Worm (Caenorhabditis elegans) whole organism, young adult: Measurements from ENCODE around the gene abu-12.
A peak's percentile ranks its signal among the peaks of the same experiment; 100 is the strongest.

Experiments
- B0336.3 ChIP-seq: fragments of 200-800 bp; sonication (Bioruptor generic); IDR thresholded peaks from 2 replicates; pipeline ENCODE4 v1.3.6; 2022; ENCODE audit warnings: missing genetic modification characterization, missing compliant biosample characterization
- C06A6.2 ChIP-seq: fragments of 200-800 bp; sonication (Bioruptor generic); conservative IDR thresholded peaks from 2 replicates; pipeline ENCODE4 v1.3.6; 2022; ENCODE audit warnings: missing genetic modification characterization, missing compliant biosample characterization
- F23B12.7 ChIP-seq: sonication (generic microtip); optimal IDR thresholded peaks from 2 replicates; lab custom pipeline; 2017; ENCODE audit warnings: missing genetic modification characterization, mild to moderate bottlenecking, missing compliant biosample characterization, antibody characterized with exemption, moderate library complexity; ENCODE audit not compliant: insufficient read depth
- F33H1.4 ChIP-seq: fragments of 200-800 bp; sonication (Bioruptor generic); IDR thresholded peaks from 2 replicates; pipeline ENCODE4 v1.3.6; 2022; ENCODE audit warnings: missing genetic modification reagents, missing genetic modification characterization, missing compliant biosample characterization
- F52B5.7 ChIP-seq: sonication (generic microtip); optimal IDR thresholded peaks from 2 replicates; lab custom pipeline; 2016; ENCODE audit warnings: mild to moderate bottlenecking, missing genetic modification characterization, missing compliant biosample characterization
- F55B11.4 ChIP-seq: sonication (generic microtip); optimal IDR thresholded peaks from 2 replicates; lab custom pipeline; 2016; ENCODE audit warnings: missing compliant biosample characterization, missing genetic modification characterization, borderline replicate concordance; ENCODE audit not compliant: insufficient read depth
- F57A8.1 ChIP-seq: fragments of 200-800 bp; sonication (Bioruptor generic); optimal IDR thresholded peaks from 2 replicates; lab custom pipeline; 2018; ENCODE audit warnings: mild to moderate bottlenecking, missing genetic modification characterization, moderate library complexity, missing compliant biosample characterization
- T07F8.4 ChIP-seq: sonication (generic microtip); optimal IDR thresholded peaks from 2 replicates; lab custom pipeline; 2016; ENCODE audit warnings: mild to moderate bottlenecking, missing genetic modification characterization, moderate library complexity, missing compliant biosample characterization
- Y53F4B.3 ChIP-seq: fragments of 200-800 bp; sonication (Bioruptor generic); IDR thresholded peaks from 2 replicates; pipeline ENCODE4 v1.3.6; 2022; ENCODE audit warnings: missing genetic modification reagents, missing genetic modification characterization, missing compliant biosample characterization
- Y53G8AR.9 ChIP-seq: fragments of 200-800 bp; sonication (Bioruptor generic); conservative IDR thresholded peaks from 2 replicates; pipeline ENCODE4 v1.3.6; 2022; ENCODE audit warnings: missing genetic modification reagents, missing genetic modification characterization, missing compliant biosample characterization
- Y56A3A.18 ChIP-seq: fragments of 200-800 bp; sonication (Bioruptor generic); IDR thresholded peaks from 2 replicates; pipeline ENCODE4 v1.3.6; 2022; ENCODE audit warnings: missing genetic modification reagents, missing genetic modification characterization, missing compliant biosample characterization
- ZK185.1 ChIP-seq: sonication (generic microtip); optimal IDR thresholded peaks from 2 replicates; lab custom pipeline; 2016; ENCODE audit warnings: mild to moderate bottlenecking, missing genetic modification characterization, missing compliant biosample characterization; ENCODE audit not compliant: poor library complexity, severe bottlenecking
- atf-7 ChIP-seq: sonication (generic microtip); optimal IDR thresholded peaks from 2 replicates; lab custom pipeline; 2017; ENCODE audit warnings: mild to moderate bottlenecking, missing genetic modification characterization, missing compliant biosample characterization
- athp-1 ChIP-seq: sonication (generic microtip); optimal IDR thresholded peaks from 2 replicates; lab custom pipeline; 2017; ENCODE audit warnings: mild to moderate bottlenecking, missing genetic modification characterization, missing compliant biosample characterization
- attf-3 ChIP-seq: fragments of 200-800 bp; sonication (Bioruptor generic); conservative IDR thresholded peaks from 2 replicates; pipeline ENCODE4 v1.3.6; 2022; ENCODE audit warnings: missing genetic modification reagents, missing genetic modification characterization, missing compliant biosample characterization
- cebp-1 ChIP-seq, 2 experiments: fragments of 200-800 bp in 1 of 2; sonication (Bioruptor generic) in 1 of 2; sonication (generic microtip) in 1 of 2; IDR thresholded peaks in 1 of 2; optimal IDR thresholded peaks in 1 of 2; 2 replicates each; pipeline versions ENCODE4 v1.3.6 to Lab custom; 2017 to 2022; ENCODE audit warnings: missing compliant biosample characterization in 2 of 2, missing genetic modification characterization in 2 of 2, mild to moderate bottlenecking in 1 of 2, missing genetic modification reagents in 1 of 2, moderate library complexity in 1 of 2
- cebp-2 ChIP-seq: fragments of 200-800 bp; sonication (Bioruptor generic); IDR thresholded peaks from 2 replicates; pipeline ENCODE4 v1.3.6; 2022; ENCODE audit warnings: missing genetic modification characterization, missing compliant biosample characterization
- ceh-27 ChIP-seq: fragments of 200-800 bp; sonication (Bioruptor generic); optimal IDR thresholded peaks from 2 replicates; lab custom pipeline; 2018; ENCODE audit warnings: mild to moderate bottlenecking, missing genetic modification characterization, moderate library complexity, missing compliant biosample characterization
- ceh-40 ChIP-seq: fragments of 200-800 bp; sonication (Bioruptor generic); IDR thresholded peaks from 2 replicates; pipeline ENCODE4 v1.3.6; 2022; ENCODE audit warnings: missing genetic modification characterization, missing compliant biosample characterization
- dpff-1 ChIP-seq: sonication (generic microtip); optimal IDR thresholded peaks from 2 replicates; lab custom pipeline; 2017; ENCODE audit warnings: mild to moderate bottlenecking, missing genetic modification characterization, missing compliant biosample characterization
- dpl-1 ChIP-seq: fragments of 150-350 bp; optimal IDR thresholded peaks from 2 replicates; lab custom pipeline; 2014; ENCODE audit warnings: missing biosample characterization, missing genetic modification reagents, missing genetic modification characterization
- egrh-3 ChIP-seq: fragments of 200-800 bp; sonication (Bioruptor generic); IDR thresholded peaks from 2 replicates; pipeline ENCODE4 v1.3.6; 2022; ENCODE audit warnings: missing genetic modification reagents, missing genetic modification characterization, missing compliant biosample characterization
- ekl-4 ChIP-seq: fragments of 200-800 bp; sonication (Bioruptor generic); IDR thresholded peaks from 2 replicates; pipeline ENCODE4 v1.3.6; 2022; ENCODE audit warnings: missing genetic modification reagents, missing genetic modification characterization, missing compliant biosample characterization
- fkh-3 ChIP-seq: sonication (generic microtip); optimal IDR thresholded peaks from 2 replicates; lab custom pipeline; 2016; ENCODE audit warnings: mild to moderate bottlenecking, missing genetic modification characterization, missing compliant biosample characterization
- hlh-12 ChIP-seq: sonication (generic microtip); optimal IDR thresholded peaks from 2 replicates; lab custom pipeline; 2016; ENCODE audit warnings: missing genetic modification characterization, missing compliant biosample characterization
- hmg-1.2 ChIP-seq: fragments of 200-800 bp; sonication (Bioruptor generic); IDR thresholded peaks from 2 replicates; pipeline ENCODE4 v1.3.6; 2022; ENCODE audit warnings: missing genetic modification reagents, missing genetic modification characterization, missing compliant biosample characterization
- hmg-20 ChIP-seq: fragments of 200-800 bp; sonication (Bioruptor generic); IDR thresholded peaks from 2 replicates; pipeline ENCODE4 v1.3.6; 2022; ENCODE audit warnings: missing genetic modification reagents, missing genetic modification characterization, missing compliant biosample characterization
- lag-1 ChIP-seq: fragments of 200-800 bp; sonication (Bioruptor generic); IDR thresholded peaks from 2 replicates; pipeline ENCODE4 v1.3.6; 2022; ENCODE audit warnings: missing genetic modification reagents, missing genetic modification characterization, missing compliant biosample characterization
- lin-26 ChIP-seq: fragments of 200-800 bp; sonication (Bioruptor generic); IDR thresholded peaks from 2 replicates; pipeline ENCODE4 v1.3.6; 2022; ENCODE audit warnings: missing genetic modification reagents, missing genetic modification characterization, missing compliant biosample characterization
- lir-1 ChIP-seq: fragments of 200-800 bp; sonication (Bioruptor generic); conservative IDR thresholded peaks from 2 replicates; pipeline ENCODE4 v1.3.6; 2022; ENCODE audit warnings: missing genetic modification reagents, missing genetic modification characterization, missing compliant biosample characterization
- lsl-1 ChIP-seq: fragments of 200-800 bp; sonication (Bioruptor generic); optimal IDR thresholded peaks from 2 replicates; lab custom pipeline; 2018; ENCODE audit warnings: mild to moderate bottlenecking, missing genetic modification characterization, moderate library complexity, missing compliant biosample characterization
- lsy-27 ChIP-seq: sonication (generic microtip); optimal IDR thresholded peaks from 2 replicates; lab custom pipeline; 2017; ENCODE audit warnings: missing genetic modification characterization, mild to moderate bottlenecking, missing compliant biosample characterization, antibody characterized with exemption, missing genotype, borderline replicate concordance; ENCODE audit not compliant: insufficient read depth
- madf-8 ChIP-seq: fragments of 200-800 bp; sonication (Bioruptor generic); conservative IDR thresholded peaks from 2 replicates; pipeline ENCODE4 v1.3.6; 2022; ENCODE audit warnings: missing genetic modification reagents, missing genetic modification characterization, missing compliant biosample characterization
- mel-28 ChIP-seq: sonication (generic microtip); optimal IDR thresholded peaks from 2 replicates; lab custom pipeline; 2016; ENCODE audit warnings: borderline replicate concordance, mild to moderate bottlenecking, missing genetic modification characterization, missing compliant biosample characterization
- mes-4 ChIP-seq: sonication (generic microtip); optimal IDR thresholded peaks from 2 replicates; lab custom pipeline; 2016; ENCODE audit warnings: missing genotype, missing genetic modification characterization, missing compliant biosample characterization
- mxl-1 ChIP-seq: sonication (generic microtip); optimal IDR thresholded peaks from 2 replicates; lab custom pipeline; 2016; ENCODE audit warnings: missing genetic modification characterization, missing compliant biosample characterization
- nhr-179 ChIP-seq: sonication (generic microtip); optimal IDR thresholded peaks from 2 replicates; lab custom pipeline; 2016; ENCODE audit warnings: mild to moderate bottlenecking, missing genetic modification characterization, missing compliant biosample characterization
- rec-8 ChIP-seq, 2 experiments: sonication (generic microtip); optimal IDR thresholded peaks; 2 replicates each; lab custom pipeline; 2016; ENCODE audit warnings: mild to moderate bottlenecking in 2 of 2, missing genetic modification characterization in 2 of 2, missing genetic modification reagents in 2 of 2, missing genotype in 2 of 2, missing biosample characterization in 1 of 2, missing compliant biosample characterization in 1 of 2, moderate library complexity in 1 of 2
- rpc-1 ChIP-seq, 2 experiments: fragments of 150-350 bp in 1 of 2; sonication (generic microtip) in 1 of 2; optimal IDR thresholded peaks; 2 replicates each; lab custom pipeline; 2014 to 2018; ENCODE audit warnings: missing biosample characterization in 1 of 2, missing genetic modification characterization in 1 of 2, missing genetic modification reagents in 1 of 2, missing genotype in 1 of 2
- sea-2 ChIP-seq: fragments of 200-800 bp; sonication (Bioruptor generic); IDR thresholded peaks from 2 replicates; pipeline ENCODE4 v1.3.6; 2022; ENCODE audit warnings: missing genetic modification characterization, missing compliant biosample characterization
- snpc-1.1 ChIP-seq: sonication (generic microtip); optimal IDR thresholded peaks from 2 replicates; lab custom pipeline; 2017; ENCODE audit warnings: missing genetic modification characterization, mild to moderate bottlenecking, missing compliant biosample characterization, antibody characterized with exemption, moderate library complexity, missing genotype, missing genetic modification reagents; ENCODE audit not compliant: insufficient read depth
- snpc-4 ChIP-seq, 5 experiments: fragments of 150-350 bp in 1 of 5; sonication (generic microtip) in 4 of 5; optimal IDR thresholded peaks; 2 replicates each; lab custom pipeline; 2014 to 2018; ENCODE audit warnings: missing genetic modification characterization in 5 of 5, missing biosample characterization in 3 of 5, antibody characterized with exemption in 2 of 5, mild to moderate bottlenecking in 2 of 5, missing compliant biosample characterization in 2 of 5, missing genotype in 2 of 5, moderate library complexity in 2 of 5, missing genetic modification reagents in 1 of 5
- sptf-2 ChIP-seq: fragments of 200-800 bp; sonication (Bioruptor generic); optimal IDR thresholded peaks from 2 replicates; lab custom pipeline; 2018; ENCODE audit warnings: mild to moderate bottlenecking, missing genetic modification characterization, missing compliant biosample characterization
- tlf-1 ChIP-seq: fragments of 200-800 bp; sonication (Bioruptor generic); optimal IDR thresholded peaks from 2 replicates; lab custom pipeline; 2018; ENCODE audit warnings: mild to moderate bottlenecking, missing genetic modification characterization, missing compliant biosample characterization
- unc-62 ChIP-seq: fragments of 150-350 bp; optimal IDR thresholded peaks from 2 replicates; lab custom pipeline; 2014; ENCODE audit warnings: missing biosample characterization, missing genetic modification reagents, missing genetic modification characterization

The abu-12 gene

ce11 chrX:489635-490105, 32.3 kb upstream of the abu-12 start, which contains the start of gene egl-17 (continued):
- TF ChIP-seq mes-4 (tag; lab: Kevin White, UChicago) (peak; percentile 79), F33H1.4 (GFP tag; lab: Robert Waterston, UW) (0 out of 2 replicates have a peak, but pooled peaks have one; percentile 11), egrh-3 (GFP tag; lab: Robert Waterston, UW) (no peak), ekl-4 (GFP tag; lab: Robert Waterston, UW) (peak; percentile 79; the same call in 1 of the 2 replicates), B0336.3 (GFP tag; lab: Robert Waterston, UW) (peak; percentile 84), Y56A3A.18 (GFP tag; lab: Robert Waterston, UW) (peak; percentile 85), hlh-12 (peak; percentile 79), T07F8.4 (tag; lab: Kevin White, UChicago) (peak; percentile 77), dpl-1 (no peak), hmg-20 (GFP tag; lab: Robert Waterston, UW) (peak; percentile 82), dpff-1 (tag; lab: Kevin White, UChicago) (no peak), cebp-1 (GFP tag; IDR thresholded peaks at IDR 0.05; lab: Robert Waterston, UW) (no peak), cebp-1 (tag; optimal IDR thresholded peaks at IDR 0.05; lab: Kevin White, UChicago) (peak; percentile 82), Y53G8AR.9 (peak; percentile 83), unc-62 (no peak), F23B12.7 (tag; lab: Kevin White, UChicago) (peak; percentile 78), cebp-2 (0 out of 2 replicates have a peak, but pooled peaks have one; percentile 54), atf-7 (tag; lab: Kevin White, UChicago) (peak; percentile 69), sea-2 (GFP tag; lab: Robert Waterston, UW) (no peak), nhr-179 (tag; lab: Kevin White, UChicago) (peak; percentile 62), F52B5.7 (tag; lab: Kevin White, UChicago) (peak; percentile 86), lin-26 (peak; percentile 94), lsy-27 (tag; lab: Kevin White, UChicago) (no peak), mxl-1 (tag; lab: Kevin White, UChicago) (peak; percentile 94), ceh-40 (GFP tag; lab: Robert Waterston, UW) (peak; percentile 88), lir-1 (GFP tag; lab: Robert Waterston, UW) (peak; percentile 68), F57A8.1 (GFP tag; lab: Kevin White, UChicago) (peak; percentile 72), fkh-3 (peak; percentile 68), rpc-1 (optimal IDR thresholded peaks at IDR 0.05; lab: Kevin White, UChicago) (peak; percentile 98), rpc-1 (tag; optimal IDR thresholded peaks at IDR 0.05; lab: Kevin White, UChicago) (peak; percentile 99), C06A6.2 (peak; percentile 71), attf-3 (GFP tag; lab: Robert Waterston, UW) (peak; percentile 44; the same call in 1 of the 2 replicates), hmg-1.2 (GFP tag; lab: Robert Waterston, UW) (peak; percentile 86), F55B11.4 (tag; lab: Kevin White, UChicago) (no peak), Y53F4B.3 (GFP tag; lab: Robert Waterston, UW) (peak; percentile 65; the same call in 1 of the 2 replicates), lag-1 (GFP tag; lab: Robert Waterston, UW) (no peak), lsl-1 (GFP tag; lab: Kevin White, UChicago) (peak; percentile 28), mel-28 (tag; lab: Kevin White, UChicago) (peak; percentile 73), ceh-27 (GFP tag; lab: Kevin White, UChicago) (peak; percentile 86), athp-1 (tag; lab: Kevin White, UChicago) (peak; percentile 87), snpc-1.1 (tag; lab: Kevin White, UChicago) (peak; percentile 75), snpc-4 (GFP tag; optimal IDR thresholded peaks at IDR 0.05; lab: Kevin White, UChicago) (peak; percentile 79), snpc-4 (tag; optimal IDR thresholded peaks at IDR 0.05; lab: Kevin White, UChicago) (peak; percentile 41 to 79 (median 75)), tlf-1 (peak; percentile 44), rec-8 (tag; optimal IDR thresholded peaks at IDR 0.05; lab: Kevin White, UChicago) (peak; percentile 90 to 92), ZK185.1 (peak; percentile 84), sptf-2 (peak; percentile 78), madf-8 (GFP tag; lab: Robert Waterston, UW) (0 out of 2 replicates have a peak, but pooled peaks have one; percentile 9)
